Worm (Caenorhabditis elegans): ENCODE results near the gene arrd-11.

DNA sequence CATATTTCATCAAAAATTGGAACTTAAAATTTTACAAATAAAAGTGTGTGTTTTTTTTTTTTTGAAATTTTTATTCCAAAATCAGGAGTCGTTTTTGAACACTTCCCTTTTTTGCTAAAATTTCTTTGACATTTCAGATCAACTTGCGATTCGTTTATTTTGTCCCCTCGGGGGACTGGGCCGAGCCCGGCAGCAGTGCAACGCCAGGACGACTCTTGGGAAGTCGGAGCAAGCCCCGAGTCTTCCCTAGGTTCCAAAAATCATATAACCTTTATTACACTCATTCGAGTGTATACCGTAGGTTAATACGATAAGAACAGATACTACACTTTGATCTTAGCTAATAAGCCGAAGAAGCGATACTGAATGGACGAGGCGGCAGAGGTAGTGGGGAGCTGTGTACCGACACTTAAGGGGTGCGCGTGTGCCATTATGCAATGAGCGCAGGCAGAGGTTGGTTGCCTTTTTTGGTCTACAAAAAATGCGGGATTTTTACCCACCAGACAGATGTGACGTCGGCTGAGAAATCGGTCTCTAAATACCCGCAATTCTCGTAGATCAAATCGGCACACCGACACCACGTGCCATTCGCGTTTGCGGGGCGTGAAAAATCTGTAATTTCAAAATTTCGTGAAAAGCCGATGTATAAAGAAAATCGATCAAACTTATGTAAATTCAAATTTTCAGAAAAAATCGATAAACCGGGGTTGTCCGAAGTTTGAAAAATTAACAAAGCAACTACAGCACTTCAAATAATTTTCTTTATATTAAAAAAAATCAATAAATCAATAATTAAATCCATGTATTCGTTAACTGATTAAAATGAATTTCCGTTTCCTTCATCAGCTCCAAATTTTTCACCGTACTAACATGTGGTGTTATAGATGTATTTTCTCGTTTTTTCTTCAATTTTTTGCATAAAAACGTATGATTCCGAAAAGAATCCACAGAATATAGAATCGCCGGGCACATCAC lies 45.5 kb upstream of the arrd-11 start:
- TF ChIP-seq pha-4 (tag; optimal IDR thresholded peaks at IDR 0.05) (no peak), sox-4 (tag; optimal IDR thresholded peaks at IDR 0.05) (no peak), fkh-10 (GFP tag; optimal IDR thresholded peaks at IDR 0.05) (no peak)
